Worm (Caenorhabditis elegans) whole organism, L2 larva: Measurements from ENCODE around the gene F09E5.8.

Experiments used
- ceh-82 ChIP-seq: fragments of 150-350 bp; optimal IDR thresholded peaks from 2 replicates; lab custom pipeline; 2014; ENCODE audit warnings: missing biosample characterization, missing genetic modification characterization
- egl-27 ChIP-seq: sonication (generic microtip); optimal IDR thresholded peaks from 3 replicates; lab custom pipeline; 2017; ENCODE audit warnings: missing biosample characterization, missing genetic modification reagents, missing genetic modification characterization
- lin-13 ChIP-seq: fragments of 150-350 bp; optimal IDR thresholded peaks from 2 replicates; lab custom pipeline; 2014; ENCODE audit warnings: missing biosample characterization, missing genetic modification reagents, missing genetic modification characterization
- nhr-129 ChIP-seq: fragments of 150-350 bp; optimal IDR thresholded peaks from 2 replicates; lab custom pipeline; 2014; ENCODE audit warnings: missing biosample characterization, missing genetic modification characterization
- skn-1 ChIP-seq: sonication (generic microtip); optimal IDR thresholded peaks from 2 replicates; lab custom pipeline; 2017; ENCODE audit warnings: missing biosample characterization, missing genetic modification characterization

DNA sequence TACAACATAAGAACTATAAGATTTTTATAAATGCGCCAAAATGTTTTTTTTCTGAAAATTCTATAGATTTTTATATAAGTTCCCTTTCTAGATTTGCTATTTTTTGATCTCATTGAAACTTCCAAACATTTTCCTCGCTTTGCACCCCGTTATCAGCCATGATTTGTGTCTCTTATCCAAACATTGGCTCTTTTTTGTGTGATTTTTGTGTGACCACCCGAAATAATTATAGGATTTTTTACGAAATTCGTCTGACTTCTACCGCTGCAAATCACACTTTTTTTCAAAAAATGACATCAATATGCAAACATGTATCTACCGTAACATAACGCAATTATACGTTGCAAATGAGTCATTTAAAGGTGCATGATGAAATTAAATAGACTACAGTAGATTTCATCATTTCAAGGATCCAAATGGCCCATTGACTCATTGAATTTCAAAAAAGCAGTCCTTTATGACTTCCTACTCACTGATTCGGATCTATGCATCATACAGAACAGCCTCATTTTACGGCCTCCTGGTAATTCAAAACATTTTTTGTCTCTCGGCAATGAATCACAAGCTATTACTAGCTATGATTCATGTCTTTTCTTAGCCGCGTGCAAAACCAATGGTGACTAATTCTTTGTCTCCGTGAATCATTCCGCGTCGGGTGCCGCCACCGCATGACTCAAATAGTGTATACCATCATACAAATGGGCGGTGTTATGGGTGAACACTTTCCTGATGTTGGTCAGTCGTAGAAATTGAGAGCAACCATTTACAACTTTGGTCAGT is 17.9 kb upstream of the F09E5.8 start:
- TF ChIP-seq nhr-129 (no peak), lin-13 (GFP tag; lab: Kevin White, UChicago) (no peak), skn-1 (no peak), egl-27 (tag; lab: Kevin White, UChicago) (no peak), ceh-82 (no peak)
